Fruit fly (Drosophila melanogaster): Measurements from ENCODE around the gene E2f1.

- no peak for TF ChIP-seq CG8478 (optimal IDR thresholded peaks at IDR 0.05)
- TF ChIP-seq CTCF (optimal IDR thresholded peaks at IDR 0.05), result no peak
These were observed 58.0 kb downstream of the E2f1 start for dm6 chr3R:21602688-21603031.

Measured in S2 (cell line).